Fruit fly (Drosophila melanogaster) whole organism, wandering third instar larva: Measurements from ENCODE around the gene lectin-37Da.

Experiments
- Abd-B ChIP-seq: fragments of >200 bp; optimal IDR thresholded peaks from 2 replicates; lab custom pipeline; 2017; ENCODE audit warnings: missing biosample characterization, missing genetic modification characterization
- CG32264 ChIP-seq: fragments of 200-800 bp; sonication (Bioruptor generic); optimal IDR thresholded peaks from 2 replicates; lab custom pipeline; 2016; ENCODE audit warnings: missing biosample characterization, missing genetic modification characterization
- CG9705 ChIP-seq: fragments of 200-800 bp; sonication (Bioruptor generic); optimal IDR thresholded peaks from 2 replicates; lab custom pipeline; 2018; ENCODE audit warnings: missing biosample characterization, mild to moderate bottlenecking, missing genetic modification characterization
- Dfd ChIP-seq: fragments of >200 bp; optimal IDR thresholded peaks from 2 replicates; lab custom pipeline; 2017; ENCODE audit warnings: missing biosample characterization, missing genetic modification characterization
- Dif ChIP-seq: fragments of 200-275, 200-300 bp; sonication (Bioruptor generic); optimal IDR thresholded peaks from 2 replicates; lab custom pipeline; 2018; ENCODE audit warnings: missing biosample characterization, missing genetic modification characterization; ENCODE audit not compliant: partially characterized antibody
- GATAd ChIP-seq: sonication (Bioruptor generic); optimal IDR thresholded peaks from 2 replicates; lab custom pipeline; 2016; ENCODE audit warnings: missing biosample characterization, missing genetic modification characterization
- HLH106 ChIP-seq: fragments of 200-800 bp; optimal IDR thresholded peaks from 3 replicates; lab custom pipeline; 2019; ENCODE audit warnings: missing biosample characterization, mild to moderate bottlenecking, missing genetic modification characterization, moderate library complexity
- Hnf4 ChIP-seq: fragments of 200-800 bp; sonication (Bioruptor generic); optimal IDR thresholded peaks from 2 replicates; lab custom pipeline; 2016; ENCODE audit warnings: missing biosample characterization, mild to moderate bottlenecking, missing genetic modification characterization
- Hr78 ChIP-seq: fragments of >200 bp; optimal IDR thresholded peaks from 2 replicates; lab custom pipeline; 2017; ENCODE audit warnings: missing biosample characterization, missing genetic modification characterization
- Hr83 ChIP-seq: fragments of 200-300 bp; sonication (Bioruptor generic); optimal IDR thresholded peaks from 2 replicates; lab custom pipeline; 2016; ENCODE audit warnings: missing biosample characterization, mild to moderate bottlenecking, missing genetic modification characterization, moderate library complexity; ENCODE audit not compliant: poor library complexity, severe bottlenecking
- Jra ChIP-seq: sonication (Bioruptor generic); optimal IDR thresholded peaks from 2 replicates; lab custom pipeline; 2016; ENCODE audit warnings: missing biosample characterization, missing genetic modification characterization
- Mio ChIP-seq: sonication (Bioruptor generic); optimal IDR thresholded peaks from 2 replicates; lab custom pipeline; 2016; ENCODE audit warnings: missing biosample characterization, missing genetic modification characterization
- Myc ChIP-seq: fragments of >200 bp; optimal IDR thresholded peaks from 2 replicates; lab custom pipeline; 2017
- N ChIP-seq: fragments of >200 bp; optimal IDR thresholded peaks from 2 replicates; lab custom pipeline; 2018; ENCODE audit warnings: missing biosample characterization, missing external identifiers, missing genetic modification characterization
- OdsH ChIP-seq: fragments of 200-800 bp; sonication (Bioruptor generic); optimal IDR thresholded peaks from 2 replicates; lab custom pipeline; 2016; ENCODE audit warnings: missing biosample characterization, mild to moderate bottlenecking, missing genetic modification characterization
- Rel ChIP-seq, 2 experiments: fragments of 200-800 bp; sonication (Bioruptor generic) in 1 of 2; optimal IDR thresholded peaks; 2 replicates in 1 of 2; 3 replicates in 1 of 2; lab custom pipeline; 2016 to 2019; ENCODE audit warnings: mild to moderate bottlenecking in 2 of 2, missing biosample characterization in 2 of 2, missing genetic modification characterization in 2 of 2, moderate library complexity in 1 of 2
- Sp1 ChIP-seq: fragments of 200-800 bp; sonication (Bioruptor generic); optimal IDR thresholded peaks from 3 replicates; lab custom pipeline; 2019; ENCODE audit warnings: missing biosample characterization, mild to moderate bottlenecking, missing genetic modification characterization, moderate library complexity
- Vsx2 ChIP-seq: fragments of 200-300, 225-300 bp; sonication (Bioruptor generic); optimal IDR thresholded peaks from 2 replicates; lab custom pipeline; 2018; ENCODE audit warnings: missing biosample characterization, missing genetic modification characterization; ENCODE audit not compliant: partially characterized antibody
- br ChIP-seq: fragments of 200-800 bp; sonication (Bioruptor generic); optimal IDR thresholded peaks from 2 replicates; lab custom pipeline; 2016; ENCODE audit warnings: missing biosample characterization, missing genetic modification characterization
- brk ChIP-seq: fragments of 200-800 bp; sonication (Bioruptor generic); optimal IDR thresholded peaks from 2 replicates; lab custom pipeline; 2016; ENCODE audit warnings: missing biosample characterization, mild to moderate bottlenecking, missing genetic modification characterization
- dl ChIP-seq, 2 experiments: fragments of 175-275, 200-275 bp in 1 of 2; fragments of 200-275 bp in 1 of 2; sonication (Bioruptor generic); optimal IDR thresholded peaks; lab custom pipeline; 2018; ENCODE audit warnings: mild to moderate bottlenecking in 2 of 2, missing biosample characterization in 2 of 2, missing genetic modification characterization in 2 of 2, moderate library complexity in 2 of 2; ENCODE audit not compliant: partially characterized antibody in 2 of 2, insufficient read depth in 1 of 2
- dmrt93B ChIP-seq: fragments of 200-800 bp; sonication (Bioruptor generic); optimal IDR thresholded peaks from 2 replicates; lab custom pipeline; 2018; ENCODE audit warnings: missing biosample characterization, mild to moderate bottlenecking, missing genetic modification characterization
- dsf ChIP-seq: sonication (Bioruptor generic); optimal IDR thresholded peaks from 2 replicates; lab custom pipeline; 2016; ENCODE audit warnings: missing biosample characterization, missing genetic modification characterization, borderline replicate concordance
- ey ChIP-seq: fragments of 200-800 bp; sonication (Bioruptor generic); optimal IDR thresholded peaks from 2 replicates; lab custom pipeline; 2016; ENCODE audit warnings: missing biosample characterization, missing genetic modification characterization
- foxo ChIP-seq, 2 experiments: fragments of 200-800 bp; sonication (Bioruptor generic); optimal IDR thresholded peaks; 2 replicates in 1 of 2; 3 replicates in 1 of 2; lab custom pipeline; 2016 to 2017; ENCODE audit warnings: missing biosample characterization in 2 of 2, missing genetic modification characterization in 2 of 2
- fru ChIP-seq: fragments of 200-800 bp; sonication (Bioruptor generic); optimal IDR thresholded peaks from 3 replicates; lab custom pipeline; 2016; ENCODE audit warnings: missing biosample characterization, mild to moderate bottlenecking, missing genetic modification characterization
- h ChIP-seq: fragments of 200-800 bp; sonication (Bioruptor generic); optimal IDR thresholded peaks from 3 replicates; lab custom pipeline; 2016; ENCODE audit warnings: missing biosample characterization, mild to moderate bottlenecking, missing genetic modification characterization
- jim ChIP-seq: fragments of 175-275, 200-325 bp; sonication (Bioruptor generic); optimal IDR thresholded peaks from 2 replicates; lab custom pipeline; 2016; ENCODE audit warnings: missing biosample characterization, mild to moderate bottlenecking, missing genetic modification characterization
- lola ChIP-seq: fragments of >200 bp; optimal IDR thresholded peaks from 2 replicates; lab custom pipeline; 2017; ENCODE audit warnings: missing biosample characterization, missing genetic modification characterization
- pan ChIP-seq: fragments of >200 bp; optimal IDR thresholded peaks from 2 replicates; lab custom pipeline; 2017
- psq ChIP-seq: fragments of 200-800 bp; sonication (Bioruptor generic); optimal IDR thresholded peaks from 3 replicates; lab custom pipeline; 2017; ENCODE audit warnings: missing biosample characterization, mild to moderate bottlenecking, missing genetic modification characterization, moderate library complexity
- rgr ChIP-seq: fragments of 200-800 bp; sonication (Bioruptor generic); optimal IDR thresholded peaks from 3 replicates; lab custom pipeline; 2016; ENCODE audit warnings: missing biosample characterization, mild to moderate bottlenecking, missing genetic modification characterization
- sage ChIP-seq: fragments of 200-800 bp; sonication (Bioruptor generic); optimal IDR thresholded peaks from 2 replicates; lab custom pipeline; 2016; ENCODE audit warnings: missing biosample characterization, mild to moderate bottlenecking, missing genetic modification characterization
- sv ChIP-seq: fragments of 200-800 bp; sonication (Bioruptor generic); optimal IDR thresholded peaks from 3 replicates; lab custom pipeline; 2016; ENCODE audit warnings: missing biosample characterization, missing genetic modification characterization
- tai ChIP-seq: sonication (Bioruptor generic); optimal IDR thresholded peaks from 2 replicates; lab custom pipeline; 2016; ENCODE audit warnings: missing biosample characterization, missing genetic modification characterization
- usp ChIP-seq: fragments of >200 bp; optimal IDR thresholded peaks from 2 replicates; lab custom pipeline; 2017; ENCODE audit warnings: missing biosample characterization, missing genetic modification characterization
- woc ChIP-seq: sonication (Bioruptor generic); optimal IDR thresholded peaks from 2 replicates; lab custom pipeline; 2016; ENCODE audit warnings: missing biosample characterization, mild to moderate bottlenecking, missing genetic modification characterization

Gene lectin-37Da

DNA sequence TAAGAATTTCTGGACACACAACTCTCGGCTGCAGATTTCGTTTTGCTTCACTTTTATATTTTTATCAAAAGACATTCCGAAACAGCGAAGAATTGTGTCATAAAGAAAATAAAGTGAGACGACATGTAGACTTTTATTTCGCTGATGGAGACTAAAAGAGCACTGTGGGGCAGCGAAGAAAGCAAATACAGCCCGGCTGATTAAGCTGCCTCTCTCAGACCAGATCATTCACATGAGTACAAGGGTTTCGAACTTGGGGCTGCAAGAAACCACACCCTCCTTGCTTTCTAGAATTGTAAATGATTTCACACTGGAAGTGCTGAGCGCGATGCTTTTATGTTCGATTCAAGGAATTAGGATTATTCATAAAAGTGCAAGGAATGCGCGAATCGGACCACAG is 7.0 kb downstream of the lectin-37Da start:
- TF ChIP-seq Hr83 (GFP tag; lab: Kevin White, UChicago) (peak; percentile 28), sv (GFP tag; lab: Kevin White, UChicago) (no peak), Dfd (GFP tag; lab: Kevin White, UChicago) (no peak), foxo (GFP tag; optimal IDR thresholded peaks at IDR 0.05; lab: Kevin White, UChicago) (no peak), jim (GFP tag; lab: Kevin White, UChicago) (no peak), dsf (GFP tag; lab: Kevin White, UChicago) (no peak), Vsx2 (GFP tag; lab: Kevin White, UChicago) (no peak), h (GFP tag; lab: Kevin White, UChicago) (peak; percentile 5)

- TF ChIP-seq dsf (GFP tag; lab: Kevin White, UChicago) (no peak), Mio (GFP tag; lab: Kevin White, UChicago) (no peak), usp (GFP tag; lab: Kevin White, UChicago) (no peak), rgr (peak; percentile 68), brk (GFP tag; lab: Kevin White, UChicago) (peak; percentile 70), HLH106 (peak; percentile 69), N (GFP tag; lab: Kevin White, UChicago) (no peak), dmrt93B (GFP tag; lab: Kevin White, UChicago) (peak; percentile 21), tai (GFP tag; lab: Kevin White, UChicago) (no peak), fru (GFP tag; lab: Kevin White, UChicago) (peak; percentile 65), woc (GFP tag; lab: Kevin White, UChicago) (peak; percentile 30), Sp1 (GFP tag; lab: Kevin White, UChicago) (peak; percentile 40), Dfd (GFP tag; lab: Kevin White, UChicago) (no peak), psq (peak; percentile 53), ey (GFP tag; lab: Kevin White, UChicago) (peak; percentile 46), Dif (GFP tag; lab: Kevin White, UChicago) (no peak), jim (GFP tag; lab: Kevin White, UChicago) (no peak), lola (GFP tag; lab: Kevin White, UChicago) (no peak), foxo (GFP tag; optimal IDR thresholded peaks at IDR 0.05; lab: Kevin White, UChicago) (peak in 1 of 2 experiments; percentile 73), CG9705 (GFP tag; lab: Kevin White, UChicago) (no peak), Hnf4 (GFP tag; lab: Kevin White, UChicago) (no peak), br (GFP tag; lab: Kevin White, UChicago) (peak; percentile 29), dl (GFP tag; optimal IDR thresholded peaks at IDR 0.05; lab: Kevin White, UChicago; ENCODE audit: insufficient read depth in 1 of 2, partially characterized antibody in 2 of 2) (no peak), Jra (GFP tag; lab: Kevin White, UChicago) (no peak), GATAd (GFP tag; lab: Kevin White, UChicago) (no peak), Hr78 (GFP tag; lab: Kevin White, UChicago) (no peak), pan (lab: Kevin White, UChicago) (no peak), sage (peak; percentile 59), Abd-B (GFP tag; lab: Kevin White, UChicago) (no peak), Hr83 (GFP tag; lab: Kevin White, UChicago) (no peak), OdsH (GFP tag; lab: Kevin White, UChicago) (peak; percentile 58), h (GFP tag; lab: Kevin White, UChicago) (peak; percentile 44), CG32264 (peak; percentile 6), Myc (lab: Kevin White, UChicago) (no peak), Vsx2 (GFP tag; lab: Kevin White, UChicago) (peak; percentile 81), sv (GFP tag; lab: Kevin White, UChicago) (peak; percentile 94)
These were observed 7.7 kb downstream of the lectin-37Da start for dm6 chr2L:19425765-19426329.

DNA sequence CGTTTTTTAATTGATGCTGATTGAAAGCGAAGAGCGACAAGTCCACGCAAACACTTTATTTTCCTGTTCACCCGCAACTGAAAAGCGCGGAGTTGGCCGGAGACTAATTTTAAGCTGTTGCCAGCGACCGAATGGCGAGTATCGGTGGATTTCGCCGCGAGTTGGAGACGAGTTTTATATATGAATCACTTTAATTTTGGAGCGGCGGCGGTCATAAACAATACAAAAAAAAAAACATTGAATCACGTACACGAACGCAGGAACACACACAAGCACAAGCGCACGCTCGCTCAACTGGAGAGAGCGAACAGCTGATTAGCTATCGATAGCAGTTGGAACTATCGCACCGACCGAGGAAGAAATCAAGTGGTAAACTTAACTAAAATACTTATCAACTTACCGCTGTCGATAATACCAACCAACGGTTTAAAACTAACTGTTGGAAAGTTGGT is 8.2 kb downstream of the lectin-37Da start, which contains the start of gene Pax:
Pax (minus strand) TSS at position 267 of the 452 bp plus-strand sequence.
- TF ChIP-seq Rel (GFP tag; optimal IDR thresholded peaks at IDR 0.05; lab: Kevin White, UChicago) (no peak), Rel (tag; optimal IDR thresholded peaks at IDR 0.05; lab: Kevin White, UChicago) (no peak), Hr83 (GFP tag; lab: Kevin White, UChicago) (peak; percentile 43), Dif (GFP tag; lab: Kevin White, UChicago) (peak; percentile 27), Jra (GFP tag; lab: Kevin White, UChicago) (peak; percentile 65), Sp1 (GFP tag; lab: Kevin White, UChicago) (peak; percentile 43)
- TF ChIP-seq, all 38 proteins: peak for 4
